Worm (Caenorhabditis elegans) whole organism, early embryonic: ENCODE measurements around the gene F46H5.3.

Experiments used
- ama-1 ChIP-seq: fragments of 150-350 bp; optimal IDR thresholded peaks from 2 replicates; lab custom pipeline; 2014
- hnd-1 ChIP-seq: sonication (generic microtip); optimal IDR thresholded peaks from 2 replicates; lab custom pipeline; 2016; ENCODE audit warnings: missing genetic modification characterization, missing compliant biosample characterization
- sea-1 ChIP-seq: fragments of 200-800 bp; sonication (Bioruptor generic); conservative IDR thresholded peaks from 2 replicates; pipeline ENCODE4 v1.3.6; 2022; ENCODE audit warnings: missing genetic modification characterization, missing compliant biosample characterization

DNA sequence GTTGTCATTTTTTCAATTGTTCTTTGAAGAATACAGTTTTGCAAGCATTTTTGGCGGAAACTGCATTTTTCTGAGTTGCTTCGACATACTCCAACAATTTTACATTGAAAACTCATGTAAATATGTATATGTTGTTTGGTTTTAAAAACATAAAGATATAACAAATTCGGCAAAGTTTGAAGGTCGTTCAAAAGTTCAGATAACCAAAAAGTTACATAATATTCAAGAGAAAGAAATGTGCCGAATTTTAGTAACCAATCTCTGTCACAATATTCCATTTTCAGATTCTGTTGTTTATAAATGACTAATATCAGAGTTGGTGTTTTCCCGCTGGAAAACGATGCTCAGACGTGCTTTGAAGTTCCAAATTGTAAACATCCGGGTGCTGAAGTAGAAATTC lies 32.0 kb downstream of the F46H5.3 start, which contains the start of gene ZK867.2:
- TF ChIP-seq ama-1 (lab: Kevin White, UChicago), result no peak
- TF ChIP-seq sea-1 (GFP tag; lab: Robert Waterston, UW), result no peak
- TF ChIP-seq hnd-1, result no peak
